Worm (Caenorhabditis elegans) whole organism, early embryonic: ENCODE measurements around the gene F49E10.4.

Experiments
- B0310.2 ChIP-seq: sonication (generic microtip); optimal IDR thresholded peaks from 2 replicates; lab custom pipeline; 2016; ENCODE audit warnings: mild to moderate bottlenecking, missing genetic modification characterization, missing compliant biosample characterization
- F13C5.2 ChIP-seq: sonication (generic microtip); optimal IDR thresholded peaks from 2 replicates; lab custom pipeline; 2017; ENCODE audit warnings: mild to moderate bottlenecking, missing genetic modification characterization, inconsistent platforms, missing compliant biosample characterization
- aly-1 ChIP-seq: sonication (generic microtip); optimal IDR thresholded peaks from 2 replicates; lab custom pipeline; 2016; ENCODE audit warnings: missing genetic modification characterization, missing compliant biosample characterization
- ama-1 ChIP-seq: fragments of 150-350 bp; optimal IDR thresholded peaks from 2 replicates; lab custom pipeline; 2014
- ceh-36 ChIP-seq: sonication (generic microtip); optimal IDR thresholded peaks from 2 replicates; lab custom pipeline; 2016; ENCODE audit warnings: missing genetic modification characterization, inconsistent platforms, missing compliant biosample characterization
- ets-7 ChIP-seq: sonication (generic microtip); optimal IDR thresholded peaks from 2 replicates; lab custom pipeline; 2016; ENCODE audit warnings: missing genotype, missing genetic modification characterization, missing compliant biosample characterization
- flt-1 ChIP-seq: fragments of 200-800 bp; sonication (Bioruptor generic); IDR thresholded peaks from 2 replicates; pipeline ENCODE4 v1.3.6; 2022; ENCODE audit warnings: missing genetic modification characterization, missing compliant biosample characterization
- hmbx-1 ChIP-seq: sonication (generic microtip); optimal IDR thresholded peaks from 2 replicates; lab custom pipeline; 2016; ENCODE audit warnings: mild to moderate bottlenecking, missing genetic modification characterization, missing compliant biosample characterization
- hmg-4 ChIP-seq: fragments of 200-800 bp; sonication (Bioruptor generic); optimal IDR thresholded peaks from 2 replicates; lab custom pipeline; 2018; ENCODE audit warnings: mild to moderate bottlenecking, missing genetic modification characterization, missing compliant biosample characterization
- pes-1 ChIP-seq: fragments of 200-800 bp; sonication (Bioruptor generic); IDR thresholded peaks from 2 replicates; pipeline ENCODE4 v1.3.6; 2022; ENCODE audit warnings: missing genetic modification reagents, missing genetic modification characterization, missing compliant biosample characterization
- tra-4 ChIP-seq: sonication (generic microtip); optimal IDR thresholded peaks from 2 replicates; lab custom pipeline; 2017; ENCODE audit warnings: missing genetic modification characterization, missing compliant biosample characterization

DNA sequence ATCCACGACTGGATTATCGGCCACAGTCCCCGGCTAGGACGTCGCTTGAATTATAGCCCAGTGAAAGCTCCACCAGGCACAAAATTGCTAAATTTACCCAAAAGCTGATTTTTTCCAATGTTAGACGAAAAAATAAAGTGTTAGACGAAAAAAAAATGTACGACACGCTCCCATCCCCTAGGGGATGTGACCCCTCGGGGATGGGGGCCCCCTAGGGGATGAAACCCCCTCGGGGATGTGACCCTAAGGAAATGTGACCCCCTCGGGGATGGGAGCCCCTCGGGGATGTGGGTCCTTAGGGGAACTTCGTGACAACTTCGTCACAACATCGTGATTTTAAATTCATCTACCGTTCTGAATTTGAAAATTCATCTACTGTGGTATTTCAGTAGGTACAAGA is 30.1 kb downstream of the F49E10.4 start:
- TF ChIP-seq aly-1 (tag; lab: Kevin White, UChicago) = no peak
- no peak for TF ChIP-seq B0310.2 (tag; lab: Kevin White, UChicago)
- no peak for TF ChIP-seq hmbx-1 (tag; lab: Kevin White, UChicago)
- no peak for TF ChIP-seq hmg-4 (GFP tag; lab: Kevin White, UChicago)
- no peak for TF ChIP-seq flt-1
- TF ChIP-seq ceh-36 (tag; lab: Kevin White, UChicago) = no peak
- TF ChIP-seq ets-7 (tag; lab: Kevin White, UChicago) = no peak
- TF ChIP-seq tra-4 = no peak
- TF ChIP-seq ama-1 (lab: Kevin White, UChicago) = no peak
- TF ChIP-seq F13C5.2 (tag; lab: Kevin White, UChicago) = no peak
- TF ChIP-seq pes-1 (GFP tag; lab: Robert Waterston, UW) = no peak
